Fruit fly (Drosophila melanogaster) whole organism, embryonic: ENCODE data around the gene asf1.

Experiments used
- Bteb2 ChIP-seq: fragments of 200-800 bp; sonication (Bioruptor generic); optimal IDR thresholded peaks from 2 replicates; lab custom pipeline; 2016; ENCODE audit warnings: missing biosample characterization, missing genetic modification characterization
- C15 ChIP-seq: fragments of 200-800 bp; sonication (Bioruptor generic); IDR thresholded peaks from 3 replicates; pipeline ENCODE4 v1.3.6; 2022; ENCODE audit warnings: missing biosample characterization, missing genetic modification characterization
- CG11398 ChIP-seq: fragments of 200-800 bp; sonication (Bioruptor generic); optimal IDR thresholded peaks from 2 replicates; lab custom pipeline; 2016; ENCODE audit warnings: missing biosample characterization, missing genetic modification characterization
- CG12104 ChIP-seq: fragments of 200-800 bp; sonication (Bioruptor generic); optimal IDR thresholded peaks from 3 replicates; lab custom pipeline; 2016; ENCODE audit warnings: missing biosample characterization, missing genetic modification characterization
- CG12744 ChIP-seq: fragments of 200-800 bp; sonication (Bioruptor generic); optimal IDR thresholded peaks from 2 replicates; lab custom pipeline; 2016; ENCODE audit warnings: missing biosample characterization, missing genetic modification characterization
- CG13296 ChIP-seq: fragments of 200-800 bp; sonication (Bioruptor generic); optimal IDR thresholded peaks from 3 replicates; lab custom pipeline; 2018; ENCODE audit warnings: missing biosample characterization, mild to moderate bottlenecking, missing genetic modification characterization
- CG15011 ChIP-seq: fragments of 200-800 bp; sonication (Bioruptor generic); optimal IDR thresholded peaks from 3 replicates; lab custom pipeline; 2018; ENCODE audit warnings: missing biosample characterization, mild to moderate bottlenecking, missing genetic modification characterization
- CG17359 ChIP-seq: fragments of 200-800 bp; sonication (Bioruptor generic); optimal IDR thresholded peaks from 3 replicates; lab custom pipeline; 2018; ENCODE audit warnings: missing biosample characterization, mild to moderate bottlenecking, missing genetic modification characterization, moderate library complexity
- CG17361 ChIP-seq: fragments of 200-800 bp; sonication (Bioruptor generic); IDR thresholded peaks from 3 replicates; pipeline ENCODE4 v1.3.6; 2022; ENCODE audit warnings: missing biosample characterization, missing genetic modification characterization
- CG30020 ChIP-seq: fragments of 200-800 bp; optimal IDR thresholded peaks from 2 replicates; lab custom pipeline; 2019; ENCODE audit warnings: missing biosample characterization, mild to moderate bottlenecking, missing genetic modification characterization, moderate library complexity
- CG31224 ChIP-seq: fragments of 200-800 bp; sonication (Bioruptor generic); IDR thresholded peaks from 2 replicates; pipeline ENCODE4 v1.3.6; 2022; ENCODE audit warnings: missing biosample characterization, missing genetic modification characterization
- CG31365 ChIP-seq: fragments of 200-800 bp; sonication (Bioruptor generic); optimal IDR thresholded peaks from 2 replicates; lab custom pipeline; 2018; ENCODE audit warnings: missing biosample characterization, mild to moderate bottlenecking, missing genetic modification characterization
- CG32772 ChIP-seq: fragments of 200-800 bp; sonication (Bioruptor generic); IDR thresholded peaks from 2 replicates; pipeline ENCODE4 v1.3.6; 2022; ENCODE audit warnings: missing biosample characterization, missing genetic modification characterization
- CG3847 ChIP-seq: fragments of 200-800 bp; sonication (Bioruptor generic); IDR thresholded peaks from 2 replicates; pipeline ENCODE4 v1.3.6; 2022; ENCODE audit warnings: missing biosample characterization, missing genetic modification characterization
- CG4854 ChIP-seq: fragments of 200-800 bp; sonication (Bioruptor generic); optimal IDR thresholded peaks from 2 replicates; lab custom pipeline; 2016; ENCODE audit warnings: missing biosample characterization, missing genetic modification characterization, inconsistent platforms
- CG8290 ChIP-seq, 3 experiments: fragments of 200-800 bp; sonication (Bioruptor generic); optimal IDR thresholded peaks; 2 replicates each; lab custom pipeline; 2016 to 2019; ENCODE audit warnings: missing biosample characterization in 3 of 3, missing genetic modification characterization in 3 of 3, mild to moderate bottlenecking in 2 of 3, moderate library complexity in 1 of 3
- Dip3 ChIP-seq: fragments of 200-800 bp; sonication (Bioruptor generic); optimal IDR thresholded peaks from 3 replicates; lab custom pipeline; 2016; ENCODE audit warnings: missing biosample characterization, missing genetic modification characterization
- Elba2 ChIP-seq: fragments of 200-800 bp; sonication (Bioruptor generic); optimal IDR thresholded peaks from 3 replicates; lab custom pipeline; 2016; ENCODE audit warnings: missing biosample characterization, missing genetic modification characterization
- Gug ChIP-seq: fragments of 200-800 bp; sonication (Bioruptor generic); IDR thresholded peaks from 4 replicates; pipeline ENCODE4 v1.3.6; 2022; ENCODE audit warnings: missing biosample characterization, missing genetic modification characterization
- NFAT ChIP-seq: fragments of 200-800 bp; sonication (Bioruptor generic); IDR thresholded peaks from 2 replicates; pipeline ENCODE4 v1.3.6; 2022; ENCODE audit warnings: missing biosample characterization, missing genetic modification characterization
- NfI ChIP-seq: fragments of 200-800 bp; sonication (Bioruptor generic); optimal IDR thresholded peaks from 3 replicates; lab custom pipeline; 2018; ENCODE audit warnings: missing biosample characterization, mild to moderate bottlenecking, missing genetic modification characterization, moderate library complexity
- Sry-β ChIP-seq: fragments of 200-800 bp; sonication (Bioruptor generic); optimal IDR thresholded peaks from 2 replicates; lab custom pipeline; 2018; ENCODE audit warnings: missing biosample characterization, mild to moderate bottlenecking, missing genetic modification characterization, moderate library complexity
- Xbp1 ChIP-seq: fragments of 200-800 bp; sonication (Bioruptor generic); optimal IDR thresholded peaks from 3 replicates; lab custom pipeline; 2016; ENCODE audit warnings: missing biosample characterization, mild to moderate bottlenecking, missing genetic modification characterization
- ab ChIP-seq: fragments of 200-800 bp; sonication (Bioruptor generic); optimal IDR thresholded peaks from 2 replicates; lab custom pipeline; 2016; ENCODE audit warnings: missing biosample characterization, missing genetic modification characterization
- ap ChIP-seq: fragments of 200-800 bp; sonication (Bioruptor generic); IDR thresholded peaks from 2 replicates; pipeline ENCODE4 v1.3.6; 2022; ENCODE audit warnings: missing biosample characterization, missing genetic modification characterization
- ato ChIP-seq: fragments of 200-800 bp; sonication (Bioruptor generic); IDR thresholded peaks from 2 replicates; pipeline ENCODE4 v1.3.6; 2022; ENCODE audit warnings: missing biosample characterization, missing genetic modification characterization; ENCODE audit not compliant: partially characterized antibody
- bigmax ChIP-seq: fragments of 200-800 bp; sonication (Bioruptor generic); optimal IDR thresholded peaks from 2 replicates; lab custom pipeline; 2018; ENCODE audit warnings: missing biosample characterization, mild to moderate bottlenecking, missing genetic modification characterization
- cg ChIP-seq: fragments of 200-800 bp; sonication (Bioruptor generic); optimal IDR thresholded peaks from 3 replicates; lab custom pipeline; 2019; ENCODE audit warnings: missing biosample characterization, mild to moderate bottlenecking, missing genetic modification characterization, moderate library complexity
- chinmo ChIP-seq: fragments of 200-800 bp; sonication (Bioruptor generic); IDR thresholded peaks from 4 replicates; pipeline ENCODE4 v1.3.6; 2022; ENCODE audit warnings: missing biosample characterization, missing genetic modification characterization; ENCODE audit not compliant: partially characterized antibody
- corto ChIP-seq: fragments of 200-800 bp; sonication (Bioruptor generic); optimal IDR thresholded peaks from 2 replicates; lab custom pipeline; 2016; ENCODE audit warnings: missing biosample characterization, mild to moderate bottlenecking, missing genetic modification characterization, moderate library complexity
- crp ChIP-seq, 2 experiments: fragments of 200-800 bp; sonication (Bioruptor generic); optimal IDR thresholded peaks; 2 replicates in 1 of 2; 3 replicates in 1 of 2; lab custom pipeline; 2017; ENCODE audit warnings: missing biosample characterization in 2 of 2, missing genetic modification characterization in 2 of 2, mild to moderate bottlenecking in 1 of 2, moderate library complexity in 1 of 2
- grn ChIP-seq: fragments of 200-800 bp; sonication (Bioruptor generic); optimal IDR thresholded peaks from 3 replicates; lab custom pipeline; 2017; ENCODE audit warnings: missing biosample characterization, missing genetic modification characterization
- kah ChIP-seq: fragments of 200-800 bp; sonication (Bioruptor generic); optimal IDR thresholded peaks from 2 replicates; lab custom pipeline; 2018; ENCODE audit warnings: missing biosample characterization, mild to moderate bottlenecking, missing genetic modification characterization
- knrl ChIP-seq: fragments of 200-800 bp; sonication (Bioruptor generic); IDR thresholded peaks from 3 replicates; pipeline ENCODE4 v1.3.6; 2022; ENCODE audit warnings: missing biosample characterization, missing genetic modification characterization; ENCODE audit not compliant: partially characterized antibody
- lilli ChIP-seq: fragments of 200-800 bp; sonication (Bioruptor generic); optimal IDR thresholded peaks from 3 replicates; lab custom pipeline; 2016; ENCODE audit warnings: missing biosample characterization, missing genetic modification characterization
- nmo ChIP-seq: fragments of 200-800 bp; sonication (Bioruptor generic); optimal IDR thresholded peaks from 2 replicates; lab custom pipeline; 2018; ENCODE audit warnings: missing biosample characterization, mild to moderate bottlenecking, missing genetic modification characterization, moderate library complexity
- pho ChIP-seq: fragments of 200-800 bp; sonication (Bioruptor generic); optimal IDR thresholded peaks from 2 replicates; lab custom pipeline; 2016; ENCODE audit warnings: missing biosample characterization, missing genetic modification characterization
- phol ChIP-seq: fragments of 200-800 bp; sonication (Bioruptor generic); optimal IDR thresholded peaks from 3 replicates; lab custom pipeline; 2018; ENCODE audit warnings: missing biosample characterization, mild to moderate bottlenecking, missing genetic modification characterization, moderate library complexity
- psq ChIP-seq: fragments of 200-800 bp; sonication (Bioruptor generic); optimal IDR thresholded peaks from 2 replicates; lab custom pipeline; 2017; ENCODE audit warnings: missing biosample characterization, missing genetic modification characterization
- run ChIP-seq: fragments of 200-800 bp; sonication (Bioruptor generic); optimal IDR thresholded peaks from 3 replicates; lab custom pipeline; 2018; ENCODE audit warnings: missing biosample characterization, mild to moderate bottlenecking, missing genetic modification characterization
- sens ChIP-seq: fragments of 200-800 bp; sonication (Bioruptor generic); peaks from one replicate; lab custom pipeline; 2016; ENCODE audit warnings: missing biosample characterization, missing genetic modification characterization
- slbo ChIP-seq: fragments of 200-800 bp; sonication (Bioruptor generic); IDR thresholded peaks from 2 replicates; pipeline ENCODE4 v1.3.6; 2022; ENCODE audit warnings: missing biosample characterization, missing genetic modification characterization
- sna ChIP-seq: fragments of 200-800 bp; sonication (Bioruptor generic); IDR thresholded peaks from 2 replicates; pipeline ENCODE4 v1.3.6; 2022; ENCODE audit warnings: missing biosample characterization, missing genetic modification characterization; ENCODE audit not compliant: partially characterized antibody
- sug ChIP-seq: fragments of 200-800 bp; optimal IDR thresholded peaks from 2 replicates; lab custom pipeline; 2019; ENCODE audit warnings: missing biosample characterization, mild to moderate bottlenecking, missing genetic modification characterization, moderate library complexity
- toy ChIP-seq: fragments of 200-800 bp; sonication (Bioruptor generic); IDR thresholded peaks from 2 replicates; pipeline ENCODE4 v1.3.6; 2022; ENCODE audit warnings: missing biosample characterization, missing genetic modification characterization
- tup ChIP-seq: fragments of 200-800 bp; sonication (Bioruptor generic); optimal IDR thresholded peaks from 2 replicates; lab custom pipeline; 2016; ENCODE audit warnings: missing biosample characterization, mild to moderate bottlenecking, missing genetic modification characterization, moderate library complexity
- unc-4 ChIP-seq: fragments of 200-800 bp; sonication (Bioruptor generic); IDR thresholded peaks from 2 replicates; pipeline ENCODE4 v1.3.6; 2022; ENCODE audit warnings: missing biosample characterization, missing genetic modification characterization; ENCODE audit not compliant: partially characterized antibody
- wek ChIP-seq: fragments of 200-800 bp; sonication (Bioruptor generic); optimal IDR thresholded peaks from 3 replicates; lab custom pipeline; 2018; ENCODE audit warnings: missing biosample characterization, mild to moderate bottlenecking, missing genetic modification characterization, moderate library complexity
- wor ChIP-seq: fragments of 200-800 bp; sonication (Bioruptor generic); IDR thresholded peaks from 2 replicates; pipeline ENCODE4 v1.3.6; 2022; ENCODE audit warnings: missing biosample characterization, missing genetic modification characterization
- zf30C ChIP-seq: fragments of 200-800 bp; sonication (Bioruptor generic); optimal IDR thresholded peaks from 3 replicates; lab custom pipeline; 2018; ENCODE audit warnings: missing biosample characterization, mild to moderate bottlenecking, missing genetic modification characterization

The asf1 gene

DNA sequence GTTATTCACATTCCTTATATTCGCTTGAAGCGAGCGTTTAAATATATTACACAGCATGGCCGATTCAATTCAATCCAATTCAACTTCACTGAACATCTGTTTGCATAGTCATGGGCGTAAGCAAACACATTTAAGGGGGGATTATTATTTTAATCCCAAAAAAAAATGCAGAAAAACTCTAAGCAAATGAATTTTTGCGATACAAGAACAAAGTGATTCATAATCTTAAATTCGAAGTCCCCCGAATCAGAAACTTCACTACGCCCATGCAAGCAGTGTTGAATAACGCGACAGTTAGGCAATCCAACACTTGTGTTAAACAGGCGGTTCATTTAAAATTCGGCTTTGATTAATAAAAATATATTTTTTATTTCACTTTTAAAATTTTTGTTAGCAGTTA, 28.3 kb upstream of the asf1 start, which contains the start of gene CG14100 (continued):
- TF ChIP-seq CG17361 (GFP tag; lab: Robert Waterston, UW) (peak; percentile 100), unc-4 (GFP tag; lab: Robert Waterston, UW) (0 out of 2 replicates have a peak, but pooled peaks have one; percentile 16), CG30020 (tag; lab: Kevin White, UChicago) (peak; percentile 94), Dip3 (GFP tag; lab: Kevin White, UChicago) (peak; percentile 100), Xbp1 (peak; percentile 100), CG11398 (GFP tag; lab: Kevin White, UChicago) (peak; percentile 100), CG12104 (peak; percentile 100), corto (GFP tag; lab: Kevin White, UChicago) (peak; percentile 100), sna (GFP tag; lab: Robert Waterston, UW) (no peak), ab (peak; percentile 100), kah (GFP tag; lab: Kevin White, UChicago) (peak; percentile 100), run (tag; lab: Kevin White, UChicago) (peak; percentile 100), CG4854 (GFP tag; lab: Kevin White, UChicago) (peak; percentile 100), Sry-β (GFP tag; lab: Kevin White, UChicago) (peak; percentile 87), wek (GFP tag; lab: Kevin White, UChicago) (peak; percentile 100), phol (tag; lab: Kevin White, UChicago) (peak; percentile 100), toy (GFP tag; lab: Robert Waterston, UW) (peak; percentile 100), crp (GFP tag; optimal IDR thresholded peaks at IDR 0.05; lab: Kevin White, UChicago) (peak; percentile 94 to 95), CG32772 (peak; percentile 100), sug (peak; percentile 100), grn (peak; percentile 99), knrl (GFP tag; lab: Robert Waterston, UW) (peak; percentile 52; the same call in 1 of the 3 replicates), chinmo (GFP tag; lab: Robert Waterston, UW) (no peak), bigmax (GFP tag; lab: Kevin White, UChicago) (peak; percentile 95), nmo (peak; percentile 100), cg (GFP tag; lab: Kevin White, UChicago) (no peak), slbo (GFP tag; lab: Robert Waterston, UW) (peak; percentile 100), CG17359 (tag; lab: Kevin White, UChicago) (peak; percentile 100), Bteb2 (peak; percentile 100), lilli (peak; percentile 100), CG13296 (GFP tag; lab: Kevin White, UChicago) (peak; percentile 100), NfI (GFP tag; lab: Kevin White, UChicago) (peak; percentile 100), zf30C (GFP tag; lab: Kevin White, UChicago) (peak; percentile 90), psq (GFP tag; lab: Kevin White, UChicago) (peak; percentile 100), pho (GFP tag; lab: Kevin White, UChicago) (peak; percentile 100), tup (GFP tag; lab: Kevin White, UChicago) (peak; percentile 100), Elba2 (peak; percentile 100), CG3847 (GFP tag; lab: Robert Waterston, UW) (peak; percentile 100), wor (GFP tag; lab: Robert Waterston, UW) (peak; percentile 100), NFAT (GFP tag; lab: Robert Waterston, UW) (peak; percentile 100), CG15011 (GFP tag; lab: Kevin White, UChicago) (peak; percentile 100), C15 (GFP tag; lab: Robert Waterston, UW) (peak; percentile 100), Gug (GFP tag; lab: Robert Waterston, UW) (peak; percentile 100), CG31224 (peak; percentile 100), sens (peak; percentile 100), CG12744 (GFP tag; lab: Kevin White, UChicago) (peak; percentile 100), CG31365 (tag; lab: Kevin White, UChicago) (peak; percentile 97), CG8290 (GFP tag; optimal IDR thresholded peaks at IDR 0.05; lab: Kevin White, UChicago) (peak; percentile 100), CG8290 (tag; optimal IDR thresholded peaks at IDR 0.05; lab: Kevin White, UChicago) (peak; percentile 100), ap (GFP tag; lab: Robert Waterston, UW) (peak; percentile 100), ato (GFP tag; lab: Robert Waterston, UW) (no peak)
